Fruit fly (Drosophila melanogaster): ENCODE results near the gene Dph5.

Dph5 gene

DNA sequence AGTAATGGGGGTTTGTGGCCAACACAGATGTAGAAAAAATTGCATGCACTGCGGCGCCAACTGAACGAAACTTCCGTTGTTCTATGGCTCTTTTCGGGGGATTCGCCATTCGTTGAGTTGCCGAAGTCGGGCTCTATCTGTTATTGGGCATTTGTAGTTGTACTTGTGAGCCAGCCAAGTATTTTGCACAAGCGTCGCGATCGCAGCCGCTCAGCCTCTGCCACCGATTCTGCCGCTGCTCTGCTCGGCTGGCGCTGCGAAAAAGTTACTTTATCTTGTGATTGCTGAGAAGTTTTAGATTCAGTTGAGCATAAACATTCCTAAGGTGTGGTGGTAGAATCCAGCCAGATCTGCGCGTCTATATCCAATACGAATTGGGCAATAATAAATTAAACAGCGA lies 13.1 kb downstream of the Dph5 start, which contains the start of gene CG33110:
TSS of gene CG33110 (plus strand) at position 301 of the 400 bp plus-strand sequence.
- TF ChIP-seq CG9705 (GFP tag; optimal IDR thresholded peaks at IDR 0.05), result no peak
- TF ChIP-seq OdsH (GFP tag; optimal IDR thresholded peaks at IDR 0.05), result no peak
- no peak for TF ChIP-seq Abd-B (GFP tag; optimal IDR thresholded peaks at IDR 0.05)
- TF ChIP-seq br (GFP tag; optimal IDR thresholded peaks at IDR 0.05), result no peak
- TF ChIP-seq sv (GFP tag; optimal IDR thresholded peaks at IDR 0.05), result no peak
- TF ChIP-seq Dif (GFP tag; optimal IDR thresholded peaks at IDR 0.05; ENCODE audit: partially characterized antibody), result no peak
- no peak for TF ChIP-seq jim (GFP tag; optimal IDR thresholded peaks at IDR 0.05)
- TF ChIP-seq Vsx2 (GFP tag; optimal IDR thresholded peaks at IDR 0.05; ENCODE audit: partially characterized antibody), result no peak
- TF ChIP-seq pan (optimal IDR thresholded peaks at IDR 0.05), result no peak
- no peak for TF ChIP-seq fru (GFP tag; optimal IDR thresholded peaks at IDR 0.05)
- no peak for TF ChIP-seq rgr (GFP tag; optimal IDR thresholded peaks at IDR 0.05)
- no peak for TF ChIP-seq Dfd (GFP tag; optimal IDR thresholded peaks at IDR 0.05)
- TF ChIP-seq Rel (GFP tag; optimal IDR thresholded peaks at IDR 0.05), result no peak
- TF ChIP-seq Rel (tag; optimal IDR thresholded peaks at IDR 0.05), result no peak
- no peak for TF ChIP-seq usp (GFP tag; optimal IDR thresholded peaks at IDR 0.05)
- TF ChIP-seq N (GFP tag; optimal IDR thresholded peaks at IDR 0.05), result no peak

DNA sequence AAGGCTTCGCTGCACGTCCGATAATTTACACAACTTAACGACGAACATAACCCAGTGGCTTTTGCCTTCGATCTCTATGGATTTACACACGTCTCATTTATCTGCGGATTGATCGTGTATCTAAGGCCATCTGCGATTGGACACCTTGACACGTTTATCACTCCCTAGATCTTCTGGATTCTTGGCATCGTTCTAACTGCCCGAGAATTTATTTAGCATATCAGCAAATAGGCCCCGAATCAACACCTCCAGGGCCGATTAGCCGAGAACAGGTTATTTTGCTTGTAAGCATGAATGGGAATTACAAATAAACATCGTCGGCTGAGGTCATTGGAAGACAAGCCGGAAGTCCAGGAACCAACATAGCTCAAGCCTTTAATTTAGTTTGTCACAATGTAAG lies 14.5 kb downstream of the Dph5 start:
- TF ChIP-seq Dfd (GFP tag; optimal IDR thresholded peaks at IDR 0.05) (no peak), Myc (optimal IDR thresholded peaks at IDR 0.05) (no peak), tai (GFP tag; optimal IDR thresholded peaks at IDR 0.05) (no peak), Rel (GFP tag; optimal IDR thresholded peaks at IDR 0.05) (no peak), Rel (tag; optimal IDR thresholded peaks at IDR 0.05) (no peak), sv (GFP tag; optimal IDR thresholded peaks at IDR 0.05) (no peak), dsf (GFP tag; optimal IDR thresholded peaks at IDR 0.05; ENCODE audit: borderline replicate concordance) (no peak), dmrt93B (GFP tag; optimal IDR thresholded peaks at IDR 0.05) (no peak), CG32264 (GFP tag; optimal IDR thresholded peaks at IDR 0.05) (no peak), N (GFP tag; optimal IDR thresholded peaks at IDR 0.05) (no peak), dl (GFP tag; optimal IDR thresholded peaks at IDR 0.05; ENCODE audit: insufficient read depth in 1 of 2, partially characterized antibody in 2 of 2) (no peak), rgr (GFP tag; optimal IDR thresholded peaks at IDR 0.05) (no peak), Abd-B (GFP tag; optimal IDR thresholded peaks at IDR 0.05) (no peak), OdsH (GFP tag; optimal IDR thresholded peaks at IDR 0.05) (no peak), CG9705 (GFP tag; optimal IDR thresholded peaks at IDR 0.05) (no peak), woc (GFP tag; optimal IDR thresholded peaks at IDR 0.05) (no peak)

DNA sequence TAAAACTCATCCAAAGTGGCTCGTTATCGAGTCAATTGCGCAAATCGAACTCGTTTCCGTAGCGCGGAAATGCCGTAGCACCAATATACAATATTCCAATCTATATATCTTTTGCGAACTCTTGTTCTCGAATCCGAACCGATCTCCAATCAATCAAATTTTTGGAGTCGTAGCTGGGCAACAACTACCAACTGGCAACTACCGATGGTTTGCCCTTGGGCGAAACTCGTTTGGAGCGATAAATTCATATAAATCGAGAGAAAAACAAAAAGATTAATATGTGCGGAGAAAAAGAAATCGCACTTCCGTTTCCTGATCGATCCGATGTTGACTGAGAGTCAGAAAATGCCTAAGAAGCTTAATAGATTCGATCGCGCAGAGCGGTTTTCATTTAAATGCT lies 17.3 kb downstream of the Dph5 start:
- TF ChIP-seq h (GFP tag; optimal IDR thresholded peaks at IDR 0.05) (no peak), Abd-B (GFP tag; optimal IDR thresholded peaks at IDR 0.05) (no peak), rgr (GFP tag; optimal IDR thresholded peaks at IDR 0.05) (no peak), Myc (optimal IDR thresholded peaks at IDR 0.05) (no peak), br (GFP tag; optimal IDR thresholded peaks at IDR 0.05) (no peak), CG9705 (GFP tag; optimal IDR thresholded peaks at IDR 0.05) (no peak), ey (GFP tag; optimal IDR thresholded peaks at IDR 0.05) (no peak), brk (GFP tag; optimal IDR thresholded peaks at IDR 0.05) (no peak), Dif (GFP tag; optimal IDR thresholded peaks at IDR 0.05; ENCODE audit: partially characterized antibody) (no peak), lola (GFP tag; optimal IDR thresholded peaks at IDR 0.05) (no peak), dsf (GFP tag; optimal IDR thresholded peaks at IDR 0.05; ENCODE audit: borderline replicate concordance) (no peak), N (GFP tag; optimal IDR thresholded peaks at IDR 0.05) (no peak), Hnf4 (GFP tag; optimal IDR thresholded peaks at IDR 0.05) (no peak), Hr78 (GFP tag; optimal IDR thresholded peaks at IDR 0.05) (no peak)

DNA sequence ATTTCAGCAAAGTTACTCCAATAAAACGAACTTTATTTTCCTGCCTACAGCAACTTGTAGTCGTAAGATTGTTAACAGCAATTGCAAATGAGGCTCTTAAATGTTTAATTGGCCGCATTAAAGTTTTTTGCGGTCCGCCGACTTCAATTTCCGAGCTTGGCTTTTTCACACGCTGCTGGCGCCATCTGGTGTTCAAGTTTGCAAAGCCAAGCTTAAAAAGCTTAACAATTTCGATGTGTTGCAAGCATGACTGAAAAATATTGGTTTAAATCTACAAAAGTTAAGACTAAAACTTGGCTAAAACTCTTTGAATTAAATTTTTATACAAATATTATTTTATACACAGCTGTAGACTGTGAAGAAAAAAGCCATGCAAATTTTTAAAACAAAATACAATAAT lies 18.3 kb downstream of the Dph5 start:
- TF ChIP-seq Sp1 (GFP tag; optimal IDR thresholded peaks at IDR 0.05) (no peak), HLH106 (tag; optimal IDR thresholded peaks at IDR 0.05) (no peak), foxo (GFP tag; optimal IDR thresholded peaks at IDR 0.05) (no peak), tai (GFP tag; optimal IDR thresholded peaks at IDR 0.05) (no peak), Abd-B (GFP tag; optimal IDR thresholded peaks at IDR 0.05) (no peak), Mio (GFP tag; optimal IDR thresholded peaks at IDR 0.05) (no peak), Hr78 (GFP tag; optimal IDR thresholded peaks at IDR 0.05) (no peak), h (GFP tag; optimal IDR thresholded peaks at IDR 0.05) (no peak)

- TF ChIP-seq N (GFP tag; optimal IDR thresholded peaks at IDR 0.05), result no peak
- no peak for TF ChIP-seq CrebA (GFP tag; optimal IDR thresholded peaks at IDR 0.05; ENCODE audit: borderline replicate concordance)
- TF ChIP-seq pan (optimal IDR thresholded peaks at IDR 0.05), result no peak
Measured at dm6 chr3R:22564076-22564475, 18.9 kb downstream of the Dph5 start.
